Fruit fly (Drosophila melanogaster): Measurements from ENCODE around the gene loh.

The loh gene

DNA sequence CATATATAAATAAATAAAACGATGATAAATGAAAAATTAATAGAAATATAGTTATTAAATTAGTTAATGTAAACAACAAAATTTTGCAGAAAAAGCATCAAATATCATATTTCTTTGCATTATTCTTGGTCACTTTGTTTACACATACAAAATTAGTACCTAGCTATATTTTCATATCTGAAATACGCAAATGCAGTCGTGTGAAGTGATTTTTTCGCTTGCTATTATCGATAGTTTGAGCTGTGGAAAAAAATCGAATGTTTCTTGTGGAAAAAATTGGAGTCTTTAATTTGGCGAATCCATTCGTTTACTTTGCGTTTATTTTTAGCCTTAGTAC is 45.9 kb upstream of the loh start, which contains the start of gene Cnot4 (continued):
- TF ChIP-seq Awh (GFP tag; IDR thresholded peaks at IDR 0.05) (no peak), CG4854 (GFP tag; optimal IDR thresholded peaks at IDR 0.05) (no peak), Dll (GFP tag; IDR thresholded peaks at IDR 0.05; ENCODE audit: partially characterized antibody) (peak; percentile 39; the same call in 2 of the 4 replicates), H15 (GFP tag; IDR thresholded peaks at IDR 0.05) (no peak), ranshi (GFP tag; IDR thresholded peaks at IDR 0.05) (no peak), bowl (GFP tag; IDR thresholded peaks at IDR 0.05) (no peak), CG17186 (GFP tag; optimal IDR thresholded peaks at IDR 0.05) (no peak), Chrac-16 (GFP tag; optimal IDR thresholded peaks at IDR 0.05) (no peak), jing (GFP tag; optimal IDR thresholded peaks at IDR 0.05) (no peak), CG11560 (tag; IDR thresholded peaks at IDR 0.05) (peak; percentile 97), HLH4C (GFP tag; IDR thresholded peaks at IDR 0.05; ENCODE audit: partially characterized antibody) (no peak), Adf1 (GFP tag; IDR thresholded peaks at IDR 0.05) (no peak), CG17359 (tag; optimal IDR thresholded peaks at IDR 0.05) (no peak), CG8359 (GFP tag; optimal IDR thresholded peaks at IDR 0.05; ENCODE audit: borderline replicate concordance) (no peak), CG34376 (GFP tag; optimal IDR thresholded peaks at IDR 0.05) (no peak), Ssrp (tag; optimal IDR thresholded peaks at IDR 0.05) (no peak), CG18764 (GFP tag; optimal IDR thresholded peaks at IDR 0.05) (no peak), ac (GFP tag; optimal IDR thresholded peaks at IDR 0.05) (no peak), gfzf (GFP tag; optimal IDR thresholded peaks at IDR 0.05) (no peak), CrebB (tag; optimal IDR thresholded peaks at IDR 0.05) (no peak), Tbp (GFP tag; optimal IDR thresholded peaks at IDR 0.05) (no peak), hb (GFP tag; IDR thresholded peaks at IDR 0.05; ENCODE audit: partially characterized antibody) (no peak), Dad (GFP tag; optimal IDR thresholded peaks at IDR 0.05) (no peak), shn (GFP tag; optimal IDR thresholded peaks at IDR 0.05) (no peak), CG8478 (optimal IDR thresholded peaks at IDR 0.05) (no peak), wor (GFP tag; IDR thresholded peaks at IDR 0.05) (no peak), D19B (GFP tag; optimal IDR thresholded peaks at IDR 0.05) (no peak), grau (tag; optimal IDR thresholded peaks at IDR 0.05) (no peak), ci (GFP tag; IDR thresholded peaks at IDR 0.05) (no peak), ara (GFP tag; IDR thresholded peaks at IDR 0.05) (no peak), CG3065 (GFP tag; optimal IDR thresholded peaks at IDR 0.05) (no peak), zfh1 (GFP tag; IDR thresholded peaks at IDR 0.05) (no peak), wek (GFP tag; optimal IDR thresholded peaks at IDR 0.05) (no peak), CG18262 (tag; optimal IDR thresholded peaks at IDR 0.05) (peak; percentile 30), oc (tag; optimal IDR thresholded peaks at IDR 0.05) (no peak), lmd (GFP tag; IDR thresholded peaks at IDR 0.05) (no peak), CG42726 (GFP tag; IDR thresholded peaks at IDR 0.05; ENCODE audit: partially characterized antibody) (0 out of 2 replicates have a peak, but pooled peaks have one; percentile 12), dan (GFP tag; IDR thresholded peaks at IDR 0.05) (no peak), CG12391 (tag; optimal IDR thresholded peaks at IDR 0.05) (peak; percentile 33), HLH54F (GFP tag; optimal IDR thresholded peaks at IDR 0.05) (no peak), CG4730 (GFP tag; IDR thresholded peaks at IDR 0.05) (no peak), CG10147 (GFP tag; optimal IDR thresholded peaks at IDR 0.05) (no peak), exex (tag; optimal IDR thresholded peaks at IDR 0.05) (no peak), Med (GFP tag) (no peak), rib (GFP tag; IDR thresholded peaks at IDR 0.05) (no peak), nmo (GFP tag; optimal IDR thresholded peaks at IDR 0.05) (peak; percentile 62), CG7271 (tag; optimal IDR thresholded peaks at IDR 0.05) (no peak), luna (GFP tag; optimal IDR thresholded peaks at IDR 0.05) (no peak), slp2 (GFP tag; optimal IDR thresholded peaks at IDR 0.05) (no peak), CG7928 (GFP tag; optimal IDR thresholded peaks at IDR 0.05) (no peak), CG13624 (GFP tag; optimal IDR thresholded peaks at IDR 0.05) (no peak), CG18599 (GFP tag; optimal IDR thresholded peaks at IDR 0.05) (no peak), Dbx (GFP tag; IDR thresholded peaks at IDR 0.05) (no peak)
